Fruit fly (Drosophila melanogaster) whole organism, embryonic: ENCODE data around the gene CG44271.
A peak's percentile ranks its signal among the peaks of the same experiment; 100 is the strongest.

Experiments used
- Abd-B ChIP-seq: fragments of 200-800 bp; sonication (Bioruptor generic); optimal IDR thresholded peaks from 2 replicates; lab custom pipeline; 2018; ENCODE audit warnings: missing biosample characterization, mild to moderate bottlenecking, missing genetic modification characterization, moderate library complexity
- Atf6 ChIP-seq: fragments of 200-800 bp; sonication (Bioruptor generic); IDR thresholded peaks from 2 replicates; pipeline ENCODE4 v1.3.6; 2022; ENCODE audit warnings: missing biosample characterization, missing genetic modification characterization
- Bdp1 ChIP-seq: fragments of 200-800 bp; sonication (Bioruptor generic); optimal IDR thresholded peaks from 3 replicates; lab custom pipeline; 2016; ENCODE audit warnings: missing biosample characterization, missing genetic modification characterization
- Bteb2 ChIP-seq: fragments of 200-800 bp; sonication (Bioruptor generic); optimal IDR thresholded peaks from 2 replicates; lab custom pipeline; 2016; ENCODE audit warnings: missing biosample characterization, missing genetic modification characterization
- CG10209 ChIP-seq: fragments of 200-800 bp; sonication (Bioruptor generic); optimal IDR thresholded peaks from 3 replicates; lab custom pipeline; 2017; ENCODE audit warnings: missing biosample characterization, mild to moderate bottlenecking, missing genetic modification characterization, missing genetic modification reagents
- CG10431 ChIP-seq: fragments of 200-800 bp; sonication (Bioruptor generic); optimal IDR thresholded peaks from 3 replicates; lab custom pipeline; 2018; ENCODE audit warnings: missing biosample characterization, mild to moderate bottlenecking, missing genetic modification characterization
- CG10979 ChIP-seq: fragments of 200-800 bp; sonication (Bioruptor generic); optimal IDR thresholded peaks from 2 replicates; lab custom pipeline; 2018; ENCODE audit warnings: missing biosample characterization, mild to moderate bottlenecking, missing genetic modification characterization, moderate library complexity
- CG15514 ChIP-seq: fragments of 200-800 bp; sonication (Bioruptor generic); optimal IDR thresholded peaks from 3 replicates; lab custom pipeline; 2017; ENCODE audit warnings: missing biosample characterization, missing genetic modification characterization, mild to moderate bottlenecking, moderate library complexity, missing genetic modification reagents
- CG31224 ChIP-seq: fragments of 200-800 bp; sonication (Bioruptor generic); IDR thresholded peaks from 2 replicates; pipeline ENCODE4 v1.3.6; 2022; ENCODE audit warnings: missing biosample characterization, missing genetic modification characterization
- CG3163 ChIP-seq: fragments of 200-800 bp; sonication (Bioruptor generic); optimal IDR thresholded peaks from 3 replicates; lab custom pipeline; 2016; ENCODE audit warnings: missing biosample characterization, missing genetic modification characterization
- CG4854 ChIP-seq: fragments of 200-800 bp; sonication (Bioruptor generic); optimal IDR thresholded peaks from 2 replicates; lab custom pipeline; 2016; ENCODE audit warnings: missing biosample characterization, missing genetic modification characterization, inconsistent platforms
- CG6791 ChIP-seq: fragments of 200-800 bp; sonication (Bioruptor generic); IDR thresholded peaks from 3 replicates; pipeline ENCODE4 v1.3.6; 2022; ENCODE audit warnings: missing biosample characterization, missing genetic modification characterization; ENCODE audit not compliant: partially characterized antibody
- CG7271 ChIP-seq: fragments of 200-800 bp; sonication (Bioruptor generic); optimal IDR thresholded peaks from 2 replicates; lab custom pipeline; 2018; ENCODE audit warnings: missing biosample characterization, mild to moderate bottlenecking, missing genetic modification characterization, moderate library complexity
- CG8290 ChIP-seq, 3 experiments: fragments of 200-800 bp; sonication (Bioruptor generic); optimal IDR thresholded peaks; 2 replicates each; lab custom pipeline; 2016 to 2019; ENCODE audit warnings: missing biosample characterization in 3 of 3, missing genetic modification characterization in 3 of 3, mild to moderate bottlenecking in 2 of 3, moderate library complexity in 1 of 3
- CG9609 ChIP-seq: fragments of 200-800 bp; sonication (Bioruptor generic); optimal IDR thresholded peaks from 3 replicates; lab custom pipeline; 2016; ENCODE audit warnings: missing biosample characterization, missing genetic modification characterization
- CG9797 ChIP-seq: fragments of 200-800 bp; sonication (Bioruptor generic); optimal IDR thresholded peaks from 3 replicates; lab custom pipeline; 2018; ENCODE audit warnings: missing biosample characterization, mild to moderate bottlenecking, missing genetic modification characterization
- CTCF ChIP-seq: fragments of 200-800 bp; sonication (Bioruptor generic); optimal IDR thresholded peaks from 2 replicates; lab custom pipeline; 2017; ENCODE audit warnings: missing biosample characterization, mild to moderate bottlenecking, missing genetic modification characterization, moderate library complexity
- D19A ChIP-seq: fragments of 200-800 bp; optimal IDR thresholded peaks from 3 replicates; lab custom pipeline; 2019; ENCODE audit warnings: missing biosample characterization, mild to moderate bottlenecking, missing genetic modification characterization, moderate library complexity
- D19B ChIP-seq: fragments of 200-800 bp; sonication (Bioruptor generic); optimal IDR thresholded peaks from 2 replicates; lab custom pipeline; 2017; ENCODE audit warnings: missing biosample characterization, mild to moderate bottlenecking, missing genetic modification characterization
- Deaf1 ChIP-seq: fragments of 200-800 bp; optimal IDR thresholded peaks from 3 replicates; lab custom pipeline; 2019; ENCODE audit warnings: missing biosample characterization, mild to moderate bottlenecking, missing genetic modification characterization, moderate library complexity
- Eip74EF ChIP-seq, 2 experiments: fragments of 200-800 bp in 1 of 2; fragments of >200 bp in 1 of 2; sonication (Bioruptor generic) in 1 of 2; optimal IDR thresholded peaks; 2 replicates each; lab custom pipeline; 2017 to 2019; ENCODE audit warnings: missing biosample characterization in 2 of 2, missing genetic modification characterization in 2 of 2, mild to moderate bottlenecking in 1 of 2, moderate library complexity in 1 of 2
- Gsc ChIP-seq: fragments of 200-800 bp; sonication (Bioruptor generic); IDR thresholded peaks from 2 replicates; pipeline ENCODE4 v1.3.6; 2022; ENCODE audit warnings: missing biosample characterization, missing genetic modification characterization
- HLH3B ChIP-seq: fragments of 200-800 bp; sonication (Bioruptor generic); IDR thresholded peaks from 2 replicates; pipeline ENCODE4 v1.3.6; 2022; ENCODE audit warnings: missing biosample characterization, missing genetic modification characterization
- HmgZ ChIP-seq: fragments of 200-800 bp; sonication (Bioruptor generic); optimal IDR thresholded peaks from 2 replicates; lab custom pipeline; 2018; ENCODE audit warnings: missing biosample characterization, mild to moderate bottlenecking, missing genetic modification characterization
- Hmx ChIP-seq: fragments of 200-800 bp; sonication (Bioruptor generic); optimal IDR thresholded peaks from 2 replicates; lab custom pipeline; 2016; ENCODE audit warnings: missing biosample characterization, missing genetic modification characterization
- Nf-YA ChIP-seq: fragments of 200-800 bp; sonication (Bioruptor generic); IDR thresholded peaks from 2 replicates; pipeline ENCODE4 v1.3.6; 2022; ENCODE audit warnings: missing biosample characterization, missing genetic modification characterization
- Six4 ChIP-seq: fragments of 200-800 bp; sonication (Bioruptor generic); optimal IDR thresholded peaks from 2 replicates; lab custom pipeline; 2016; ENCODE audit warnings: missing biosample characterization, missing genetic modification characterization
- Xbp1 ChIP-seq: fragments of 200-800 bp; sonication (Bioruptor generic); optimal IDR thresholded peaks from 3 replicates; lab custom pipeline; 2016; ENCODE audit warnings: missing biosample characterization, mild to moderate bottlenecking, missing genetic modification characterization
- ato ChIP-seq: fragments of 200-800 bp; sonication (Bioruptor generic); IDR thresholded peaks from 2 replicates; pipeline ENCODE4 v1.3.6; 2022; ENCODE audit warnings: missing biosample characterization, missing genetic modification characterization; ENCODE audit not compliant: partially characterized antibody
- disco-r ChIP-seq: fragments of 200-800 bp; sonication (Bioruptor generic); optimal IDR thresholded peaks from 2 replicates; lab custom pipeline; 2016; ENCODE audit warnings: missing biosample characterization, missing genetic modification characterization
- dpn ChIP-seq, 2 experiments: fragments of 200-800 bp; sonication (Bioruptor generic); optimal IDR thresholded peaks; 3 replicates each; lab custom pipeline; 2016; ENCODE audit warnings: missing biosample characterization in 2 of 2, missing genetic modification characterization in 2 of 2
- exex ChIP-seq: fragments of 200-800 bp; sonication (Bioruptor generic); optimal IDR thresholded peaks from 4 replicates; lab custom pipeline; 2018; ENCODE audit warnings: missing biosample characterization, mild to moderate bottlenecking, missing genetic modification characterization, moderate library complexity
- fd102C ChIP-seq: fragments of 200-800 bp; sonication (Bioruptor generic); optimal IDR thresholded peaks from 2 replicates; lab custom pipeline; 2018; ENCODE audit warnings: missing biosample characterization, mild to moderate bottlenecking, missing genetic modification characterization, moderate library complexity
- gcm2 ChIP-seq: fragments of 200-800 bp; sonication (Bioruptor generic); optimal IDR thresholded peaks from 2 replicates; lab custom pipeline; 2016; ENCODE audit warnings: missing biosample characterization, missing genetic modification characterization
- gfzf ChIP-seq: fragments of 200-800 bp; sonication (Bioruptor generic); optimal IDR thresholded peaks from 2 replicates; lab custom pipeline; 2016; ENCODE audit warnings: missing biosample characterization, mild to moderate bottlenecking, missing genetic modification characterization, moderate library complexity
- gt ChIP-seq: fragments of 200-800 bp; sonication (Bioruptor generic); IDR thresholded peaks from 2 replicates; pipeline ENCODE4 v1.3.6; 2022; ENCODE audit warnings: missing biosample characterization, missing genetic modification characterization
- hkb ChIP-seq, 2 experiments: fragments of 200-800 bp in 1 of 2; fragments of >200 bp in 1 of 2; sonication (Bioruptor generic) in 1 of 2; IDR thresholded peaks in 1 of 2; optimal IDR thresholded peaks in 1 of 2; 2 replicates each; pipeline versions ENCODE4 v1.3.6 to Lab custom; 2017 to 2022; ENCODE audit warnings: missing biosample characterization in 1 of 2, missing genetic modification characterization in 1 of 2
- hth ChIP-seq: fragments of >200 bp; optimal IDR thresholded peaks from 2 replicates; lab custom pipeline; 2017; ENCODE audit warnings: inconsistent platforms
- onecut ChIP-seq: fragments of 200-800 bp; sonication (Bioruptor generic); IDR thresholded peaks from 2 replicates; pipeline ENCODE4 v1.3.6; 2022; ENCODE audit warnings: missing biosample characterization, missing genetic modification characterization
- pho ChIP-seq: fragments of 200-800 bp; sonication (Bioruptor generic); optimal IDR thresholded peaks from 2 replicates; lab custom pipeline; 2016; ENCODE audit warnings: missing biosample characterization, missing genetic modification characterization
- sc ChIP-seq, 3 experiments: fragments of >200 bp in 2 of 3; fragments of 200-800 bp in 1 of 3; sonication (Bioruptor generic) in 1 of 3; optimal IDR thresholded peaks; 2 replicates in 2 of 3; 3 replicates in 1 of 3; lab custom pipeline; 2017; ENCODE audit warnings: mild to moderate bottlenecking in 1 of 3, missing biosample characterization in 1 of 3, missing genetic modification characterization in 1 of 3, missing genetic modification reagents in 1 of 3
- slp2 ChIP-seq: fragments of 200-800 bp; sonication (Bioruptor generic); optimal IDR thresholded peaks from 2 replicates; lab custom pipeline; 2016; ENCODE audit warnings: missing biosample characterization, missing genetic modification characterization
- ssp ChIP-seq: fragments of 200-800 bp; sonication (Bioruptor generic); IDR thresholded peaks from 2 replicates; pipeline ENCODE4 v1.3.6; 2022; ENCODE audit warnings: missing biosample characterization, missing genetic modification characterization
- tio ChIP-seq: fragments of 200-800 bp; sonication (Bioruptor generic); optimal IDR thresholded peaks from 2 replicates; lab custom pipeline; 2017; ENCODE audit warnings: missing biosample characterization, missing genetic modification characterization, inconsistent platforms
- ttk ChIP-seq: fragments of 200-800 bp; sonication (Bioruptor generic); IDR thresholded peaks from 2 replicates; pipeline ENCODE4 v2.1.2; 2022; ENCODE audit warnings: missing biosample characterization, missing genetic modification characterization
- unc-4 ChIP-seq: fragments of 200-800 bp; sonication (Bioruptor generic); IDR thresholded peaks from 2 replicates; pipeline ENCODE4 v1.3.6; 2022; ENCODE audit warnings: missing biosample characterization, missing genetic modification characterization; ENCODE audit not compliant: partially characterized antibody
- yki ChIP-seq: fragments of >200 bp; optimal IDR thresholded peaks from 3 replicates; lab custom pipeline; 2018
- zf30C ChIP-seq: fragments of 200-800 bp; sonication (Bioruptor generic); optimal IDR thresholded peaks from 3 replicates; lab custom pipeline; 2018; ENCODE audit warnings: missing biosample characterization, mild to moderate bottlenecking, missing genetic modification characterization
- zfh1 ChIP-seq: fragments of 200-800 bp; sonication (Bioruptor generic); IDR thresholded peaks from 3 replicates; pipeline ENCODE4 v1.3.6; 2022; ENCODE audit warnings: missing biosample characterization, missing genetic modification characterization

Gene CG44271

dm6 chr2L:6722822-6723749, 24.6 kb downstream of the CG44271 start, which contains the start of gene homer (continued):
- TF ChIP-seq D19A, result no peak
- no peak for TF ChIP-seq zf30C
- no peak for TF ChIP-seq zfh1 (GFP tag; lab: Robert Waterston, UW)
- TF ChIP-seq ato, result peak; percentile 95
- no peak for TF ChIP-seq Deaf1 (tag; lab: Kevin White, UChicago)
- no peak for TF ChIP-seq disco-r (GFP tag; lab: Kevin White, UChicago)
- TF ChIP-seq slp2, result no peak
- TF ChIP-seq CG10431 (GFP tag; lab: Kevin White, UChicago), result no peak
- TF ChIP-seq Nf-YA (GFP tag; lab: Robert Waterston, UW), result no peak
- no peak for TF ChIP-seq CG10979 (tag; lab: Kevin White, UChicago)
- TF ChIP-seq Abd-B (GFP tag; lab: Kevin White, UChicago), result peak; percentile 84
- TF ChIP-seq CG4854 (GFP tag; lab: Kevin White, UChicago), result no peak
- no peak for TF ChIP-seq CG9609
- no peak for TF ChIP-seq yki (lab: Kevin White, UChicago)
- no peak for TF ChIP-seq sc (optimal IDR thresholded peaks at IDR 0.05; lab: Kevin White, UChicago)
- no peak for TF ChIP-seq sc (GFP tag; optimal IDR thresholded peaks at IDR 0.05; lab: Kevin White, UChicago)
- no peak for TF ChIP-seq gt (GFP tag; lab: Robert Waterston, UW)
- TF ChIP-seq CG6791 (GFP tag; lab: Robert Waterston, UW), result peak; percentile 97
- no peak for TF ChIP-seq gfzf (GFP tag; lab: Kevin White, UChicago)
- TF ChIP-seq Six4, result no peak
- no peak for TF ChIP-seq dpn (GFP tag; optimal IDR thresholded peaks at IDR 0.05; lab: Kevin White, UChicago)
- TF ChIP-seq CG3163 (GFP tag; lab: Kevin White, UChicago), result no peak
- no peak for TF ChIP-seq pho (GFP tag; lab: Kevin White, UChicago)
- TF ChIP-seq CG15514, result peak; percentile 40
- no peak for TF ChIP-seq CG8290 (GFP tag; optimal IDR thresholded peaks at IDR 0.05; lab: Kevin White, UChicago)
- no peak for TF ChIP-seq CG8290 (tag; optimal IDR thresholded peaks at IDR 0.05; lab: Kevin White, UChicago)
- TF ChIP-seq fd102C, result no peak
- no peak for TF ChIP-seq CG9797
- no peak for TF ChIP-seq Gsc
- no peak for TF ChIP-seq CG7271 (tag; lab: Kevin White, UChicago)
- no peak for TF ChIP-seq Xbp1
- TF ChIP-seq exex (tag; lab: Kevin White, UChicago), result peak; percentile 14
- no peak for TF ChIP-seq hkb (optimal IDR thresholded peaks at IDR 0.05; lab: Kevin White, UChicago)
- TF ChIP-seq hkb (GFP tag; IDR thresholded peaks at IDR 0.05; lab: Robert Waterston, UW), result peak; percentile 10; the same call in 1 of the 2 replicates
- no peak for TF ChIP-seq D19B (GFP tag; lab: Kevin White, UChicago)
- TF ChIP-seq CG10209 (GFP tag; lab: Kevin White, UChicago), result no peak
- no peak for TF ChIP-seq gcm2 (GFP tag; lab: Kevin White, UChicago)
- no peak for TF ChIP-seq HLH3B
- no peak for TF ChIP-seq ssp (GFP tag; lab: Robert Waterston, UW)
- no peak for TF ChIP-seq onecut (GFP tag; lab: Robert Waterston, UW)
- no peak for TF ChIP-seq hth
- TF ChIP-seq tio (GFP tag; lab: Kevin White, UChicago), result no peak
- TF ChIP-seq ttk (GFP tag; lab: Robert Waterston, UW), result no peak
- no peak for TF ChIP-seq Bdp1 (GFP tag; lab: Kevin White, UChicago)
- no peak for TF ChIP-seq Eip74EF (GFP tag; optimal IDR thresholded peaks at IDR 0.05; lab: Kevin White, UChicago)
- no peak for TF ChIP-seq Hmx (GFP tag; lab: Kevin White, UChicago)
- TF ChIP-seq HmgZ, result peak; percentile 52
- TF ChIP-seq CG31224 (GFP tag; lab: Robert Waterston, UW), result no peak
- no peak for TF ChIP-seq Bteb2 (GFP tag; lab: Kevin White, UChicago)
- TF ChIP-seq CTCF (GFP tag; lab: Kevin White, UChicago), result no peak
- peak; percentile 86 for TF ChIP-seq unc-4 (GFP tag; lab: Robert Waterston, UW)
- no peak for TF ChIP-seq Atf6
